Fruit fly (Drosophila melanogaster) whole organism, embryonic: ENCODE results near the gene Hnf4.

Experiments
- Awh ChIP-seq: fragments of 200-800 bp; sonication (Bioruptor generic); IDR thresholded peaks from 2 replicates; pipeline ENCODE4, ENCODE4 v1.3.6; 2022; ENCODE audit warnings: missing biosample characterization, missing genetic modification characterization
- CG11247 ChIP-seq: fragments of 200-800 bp; sonication (Bioruptor generic); IDR thresholded peaks from 2 replicates; pipeline ENCODE4 v1.3.6; 2022; ENCODE audit warnings: missing biosample characterization, missing genetic modification characterization
- CG14050 ChIP-seq: fragments of 200-800 bp; sonication (Bioruptor generic); IDR thresholded peaks from 3 replicates; pipeline ENCODE4 v1.3.6; 2022; ENCODE audit warnings: missing biosample characterization, missing genetic modification characterization
- CG4404 ChIP-seq: fragments of 200-800 bp; sonication (Bioruptor generic); IDR thresholded peaks from 2 replicates; pipeline ENCODE4 v1.3.6; 2022; ENCODE audit warnings: missing biosample characterization, missing genetic modification characterization
- Hmx ChIP-seq: fragments of 200-800 bp; sonication (Bioruptor generic); optimal IDR thresholded peaks from 2 replicates; lab custom pipeline; 2016; ENCODE audit warnings: missing biosample characterization, missing genetic modification characterization
- Lpt ChIP-seq: fragments of >200 bp; optimal IDR thresholded peaks from 2 replicates; lab custom pipeline; 2018; ENCODE audit warnings: missing biosample characterization, missing genetic modification characterization
- Trl ChIP-seq, 3 experiments: fragments of >200 bp in 2 of 3; fragments of 200-800 bp in 1 of 3; sonication (Bioruptor generic) in 1 of 3; optimal IDR thresholded peaks; 2 replicates in 1 of 3; 3 replicates in 2 of 3; lab custom pipeline; 2016 to 2017; ENCODE audit warnings: missing biosample characterization in 1 of 3, missing genetic modification characterization in 1 of 3
- cad ChIP-seq: fragments of >200 bp; optimal IDR thresholded peaks from 2 replicates; lab custom pipeline; 2017; ENCODE audit warnings: missing biosample characterization, missing genetic modification characterization
- fru ChIP-seq: fragments of >200 bp; optimal IDR thresholded peaks from 2 replicates; lab custom pipeline; 2017
- tna ChIP-seq: fragments of 200-800 bp; sonication (Bioruptor generic); IDR thresholded peaks from 2 replicates; pipeline ENCODE4 v1.3.6; 2022; ENCODE audit warnings: missing biosample characterization, missing genetic modification characterization; ENCODE audit not compliant: partially characterized antibody

dm6 chr2L:8685668-8686306, 23.6 kb downstream of the Hnf4 start, which contains the start of the genes PrBP and Trs23:
- TF ChIP-seq cad (GFP tag; lab: Kevin White, UChicago), result no peak
- no peak for TF ChIP-seq CG4404
- TF ChIP-seq CG14050 (GFP tag; lab: Robert Waterston, UW), result no peak
- TF ChIP-seq fru (lab: Kevin White, UChicago), result no peak
- no peak for TF ChIP-seq CG11247 (GFP tag; lab: Robert Waterston, UW)
- TF ChIP-seq Lpt (GFP tag; lab: Kevin White, UChicago), result no peak
- TF ChIP-seq Awh (GFP tag; lab: Robert Waterston, UW), result no peak
- no peak for TF ChIP-seq Hmx
- TF ChIP-seq Trl (optimal IDR thresholded peaks at IDR 0.05; lab: Kevin White, UChicago), result no peak
- no peak for TF ChIP-seq Trl (GFP tag; optimal IDR thresholded peaks at IDR 0.05; lab: Kevin White, UChicago)
- no peak for TF ChIP-seq tna (GFP tag; lab: Robert Waterston, UW)
